Fruit fly (Drosophila melanogaster) whole organism, larva: Measurements from ENCODE around the gene Gr5a.
A peak's percentile ranks its signal among the peaks of the same experiment; 100 is the strongest.

ENCODE experiments used
- noc ChIP-seq: fragments of 200-800 bp; sonication (Bioruptor generic); optimal IDR thresholded peaks from 3 replicates; lab custom pipeline; 2019; ENCODE audit warnings: missing biosample characterization, mild to moderate bottlenecking, missing genetic modification characterization, moderate library complexity

The Gr5a gene

DNA sequence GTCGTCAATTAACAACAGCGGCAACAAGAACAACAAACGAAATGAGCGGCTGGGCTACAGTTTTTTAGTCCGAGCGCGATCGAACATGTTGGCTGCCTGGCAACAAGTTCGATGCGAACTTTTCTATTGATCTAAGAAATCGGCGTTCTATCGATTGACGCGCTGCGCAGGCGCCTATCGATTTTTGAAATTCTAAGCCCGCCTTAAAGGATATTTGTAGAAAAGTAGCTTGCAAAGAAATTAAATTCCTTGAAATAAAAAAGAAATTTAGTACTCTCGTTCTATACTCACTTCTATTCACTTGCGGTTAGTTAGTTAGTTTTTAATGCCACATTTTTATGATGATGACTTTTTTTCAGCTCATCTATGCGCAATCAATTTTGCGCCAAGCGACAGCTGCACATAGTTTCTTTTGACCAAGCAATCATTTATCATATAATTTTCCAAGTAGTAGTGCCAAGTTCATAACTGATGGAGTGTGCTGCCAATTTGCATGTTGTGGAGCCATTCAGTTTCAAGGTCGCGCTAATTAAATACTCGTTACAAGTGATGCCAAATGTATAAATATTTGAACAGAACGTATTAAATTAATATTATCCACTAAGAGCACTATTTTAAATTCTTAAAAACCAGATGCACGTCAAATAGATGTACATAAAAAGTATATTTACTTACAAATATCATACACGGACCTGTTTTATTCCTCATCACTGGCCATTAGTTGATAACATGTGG, at the start of gene Gr5a, which contains the start of gene Tre1:
Gr5a (plus strand) TSS at position 685 of the 735 bp plus-strand sequence.
Tre1 (minus strand) TSS at position 45 of the 735 bp plus-strand sequence.
- TF ChIP-seq noc: no peak

DNA sequence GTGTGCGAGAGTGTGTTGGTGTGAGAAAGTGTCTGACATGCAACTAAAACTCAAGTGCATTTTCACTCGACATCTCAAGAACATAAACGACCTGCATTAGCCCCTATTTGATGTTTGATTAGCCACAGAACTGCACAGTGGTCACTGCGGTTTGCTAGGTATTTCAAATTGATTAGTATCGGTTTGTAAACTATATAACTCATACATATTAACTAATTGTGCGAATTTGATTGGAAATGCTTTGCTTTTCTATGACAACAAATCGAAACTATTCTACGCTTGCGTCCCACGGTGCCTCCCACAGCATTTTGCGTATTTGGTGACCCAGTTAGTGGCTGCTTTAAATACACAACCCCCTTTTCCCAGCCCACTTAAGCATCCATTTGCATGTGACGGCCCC, 45.7 kb upstream of the Gr5a start:
- TF ChIP-seq noc: no peak

DNA sequence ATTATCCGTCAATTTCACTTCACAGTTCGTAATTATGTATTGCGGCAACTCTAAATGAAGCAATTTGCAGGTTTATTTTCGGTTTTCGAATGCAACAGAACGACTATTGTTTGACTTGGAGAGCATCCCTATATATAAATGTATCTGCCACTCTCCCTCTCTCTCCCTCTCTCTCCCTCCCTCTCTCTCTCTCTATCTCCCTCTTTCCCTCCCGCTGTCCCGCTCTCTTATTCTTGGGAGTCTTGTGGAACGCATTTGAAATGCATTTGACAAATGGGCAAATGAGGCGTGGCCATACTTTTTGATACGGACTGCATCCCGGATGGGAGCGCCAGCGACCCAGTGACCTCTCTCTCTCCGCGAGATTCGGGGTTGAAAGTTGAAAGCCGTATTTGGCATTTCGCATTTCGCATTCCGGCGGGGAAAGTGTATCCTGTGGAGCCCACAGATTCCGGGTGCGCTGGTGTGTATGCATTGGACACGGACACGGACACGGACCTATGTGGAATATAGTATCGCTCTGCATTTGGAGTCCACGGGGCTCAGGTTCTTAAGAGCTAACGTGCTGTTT, 43.8 kb upstream of the Gr5a start:
- no peak for TF ChIP-seq noc

DNA sequence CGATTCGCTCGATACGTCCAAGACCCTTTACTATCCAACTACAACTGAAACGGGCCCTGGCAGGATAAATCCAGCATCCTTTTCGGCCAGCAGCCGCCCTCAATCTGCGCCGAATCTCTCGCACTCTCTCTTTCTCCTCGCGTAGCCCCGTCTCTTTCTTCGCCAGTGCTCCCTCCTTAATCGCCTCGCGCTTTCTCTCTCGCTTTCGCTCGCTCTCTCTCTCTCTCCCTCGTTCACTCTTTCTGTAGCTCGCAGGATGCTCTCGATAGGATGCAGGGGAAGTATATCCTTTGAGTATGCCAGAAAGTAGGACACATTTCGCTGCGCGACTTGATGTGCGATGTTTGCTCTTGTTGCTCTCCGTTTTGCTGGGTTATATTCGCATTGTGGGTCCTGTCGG, 42.9 kb upstream of the Gr5a start:
- no peak for TF ChIP-seq noc

DNA sequence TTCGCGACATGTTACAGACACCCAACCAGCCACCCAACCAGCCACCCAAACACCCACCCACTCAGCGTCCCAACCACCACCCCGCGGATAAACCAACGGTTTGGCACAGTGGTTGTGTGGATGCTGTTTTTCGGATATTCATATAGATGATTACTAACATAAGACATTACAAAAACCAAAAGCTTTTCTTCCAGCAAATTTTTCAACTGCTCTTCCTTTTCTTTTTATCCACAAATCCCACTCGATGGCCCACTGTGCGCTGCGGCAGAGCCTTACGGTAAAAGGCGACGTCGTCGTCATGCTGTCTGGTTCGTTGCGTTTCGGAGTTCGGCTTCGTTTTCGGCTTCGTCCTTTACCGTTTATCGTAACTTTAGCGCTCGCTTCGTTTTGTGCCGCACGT, 41.8 kb upstream of the Gr5a start:
- no peak for TF ChIP-seq noc

DNA sequence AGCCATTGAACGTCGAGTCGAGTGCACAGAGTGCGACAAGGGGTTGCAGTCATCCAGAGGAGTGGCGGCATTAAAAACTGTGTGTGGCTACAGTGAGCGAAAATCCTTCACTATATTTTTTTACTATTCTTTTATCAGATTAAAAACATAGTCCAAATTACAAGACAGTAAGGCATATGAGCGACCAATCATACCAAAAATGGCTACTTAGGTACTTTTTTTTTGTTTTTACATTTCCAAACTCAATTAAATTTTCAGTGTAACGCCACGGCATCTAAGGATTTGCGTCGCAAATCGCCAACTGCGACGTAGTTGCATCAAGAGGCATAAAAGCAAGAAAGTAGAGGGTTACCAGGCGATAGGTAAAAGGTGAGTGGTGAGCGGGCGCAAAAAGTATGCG, 41.3 kb upstream of the Gr5a start:
- TF ChIP-seq noc: no peak

DNA sequence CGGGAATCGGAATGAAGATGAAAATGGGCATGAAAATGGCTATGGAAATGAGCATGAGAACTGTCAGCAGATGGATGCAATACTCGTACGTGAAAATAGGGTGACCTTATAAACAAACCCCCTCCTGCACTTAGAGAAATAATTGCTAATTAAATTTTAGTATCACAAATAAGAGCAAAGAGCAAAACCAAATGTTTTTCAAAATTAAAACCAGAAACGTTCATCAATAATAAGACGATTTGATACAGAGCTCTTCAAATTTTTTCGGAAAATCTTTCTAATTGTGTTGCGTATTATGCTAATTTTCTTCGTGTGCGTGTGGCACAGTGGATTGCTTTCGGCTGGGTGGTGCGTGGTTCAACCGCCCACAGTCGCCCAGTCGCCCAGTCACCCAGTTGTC, 34.2 kb upstream of the Gr5a start:
- TF ChIP-seq noc: no peak

DNA sequence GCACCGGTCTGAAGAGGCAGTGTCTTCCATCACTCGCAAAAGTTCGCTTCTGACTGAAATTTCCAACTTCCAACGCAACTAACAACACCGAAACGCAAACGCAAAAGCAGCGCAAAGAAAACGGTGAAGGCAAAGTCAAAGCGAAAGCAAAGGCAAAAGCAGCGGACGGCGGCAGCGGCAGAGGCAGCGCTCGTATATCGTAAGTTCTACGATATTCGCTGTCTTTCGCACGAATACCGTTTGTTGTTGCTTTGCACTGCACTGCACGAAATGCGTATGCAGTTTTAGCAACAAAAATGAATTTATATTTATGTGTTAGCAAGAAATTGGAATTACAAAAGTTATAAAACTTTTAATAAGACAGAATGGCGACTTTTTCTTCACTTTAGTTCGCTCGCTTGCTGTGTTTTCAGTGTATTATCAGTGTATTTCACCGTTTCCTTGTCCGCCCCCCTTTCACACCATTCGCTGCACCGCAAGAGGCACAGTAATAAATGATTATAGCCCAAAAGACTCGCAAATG, 31.9 kb upstream of the Gr5a start, which contains the start of gene OtopLa:
OtopLa (minus strand) TSS at position 51 of the 523 bp plus-strand sequence.
- TF ChIP-seq noc: no peak

DNA sequence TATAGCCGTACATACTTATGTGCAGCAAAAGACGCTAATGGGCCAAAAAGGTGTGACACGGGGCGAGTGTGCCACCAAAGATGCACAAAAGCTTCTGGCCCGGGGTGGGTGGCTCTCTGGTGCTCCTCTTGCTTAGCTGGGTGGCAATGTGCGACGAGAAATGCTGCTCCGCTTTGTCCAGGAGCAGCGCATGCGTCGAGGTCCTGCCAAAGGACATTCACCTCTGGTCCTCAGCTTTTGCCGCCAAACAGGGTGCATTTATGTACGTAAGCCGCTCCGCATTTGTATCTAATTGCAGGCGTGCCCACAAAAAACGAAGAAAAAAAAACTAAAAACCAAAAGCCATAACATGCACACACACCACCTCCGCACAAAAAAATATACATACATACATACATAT, 31.0 kb upstream of the Gr5a start:
- no peak for TF ChIP-seq noc

DNA sequence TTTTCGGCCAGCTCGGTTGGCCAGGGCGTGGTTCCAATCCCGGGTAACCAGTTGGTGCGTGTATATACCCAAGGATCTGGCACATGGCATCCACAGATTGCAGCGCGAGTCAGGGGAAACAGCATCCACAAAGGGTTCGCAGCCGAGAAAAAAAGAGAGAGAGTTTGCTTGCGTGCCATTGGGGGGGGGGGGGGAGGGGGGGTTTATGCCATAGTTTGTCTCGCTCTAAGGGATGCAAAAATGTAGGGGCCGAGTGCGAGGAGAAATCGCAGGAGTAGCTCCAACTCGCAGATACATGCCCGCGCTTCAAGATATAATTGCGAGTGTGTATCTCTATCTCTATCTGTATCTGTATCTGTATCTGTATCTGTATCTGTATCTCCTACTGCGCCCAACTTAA, 30.4 kb upstream of the Gr5a start:
- no peak for TF ChIP-seq noc

DNA sequence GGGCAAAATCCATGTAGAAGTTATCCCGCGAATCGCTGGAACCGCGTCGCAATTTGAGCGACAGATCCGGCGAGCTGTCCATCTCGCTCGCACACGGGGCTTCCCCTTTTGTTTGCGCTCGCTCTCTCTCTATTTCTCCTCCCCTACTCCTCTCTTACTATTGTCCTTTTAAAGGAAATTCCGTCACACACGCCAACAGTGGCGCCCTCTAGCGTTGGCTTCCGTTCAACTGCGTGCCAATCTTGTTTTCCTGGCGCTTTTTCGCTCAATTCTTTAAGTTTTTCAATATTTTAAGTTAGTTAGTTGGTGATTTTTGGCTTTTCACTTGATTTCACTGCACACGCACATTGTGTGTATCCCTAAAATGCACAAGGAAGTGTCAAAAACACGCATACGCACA, 18.4 kb upstream of the Gr5a start:
- TF ChIP-seq noc: no peak

DNA sequence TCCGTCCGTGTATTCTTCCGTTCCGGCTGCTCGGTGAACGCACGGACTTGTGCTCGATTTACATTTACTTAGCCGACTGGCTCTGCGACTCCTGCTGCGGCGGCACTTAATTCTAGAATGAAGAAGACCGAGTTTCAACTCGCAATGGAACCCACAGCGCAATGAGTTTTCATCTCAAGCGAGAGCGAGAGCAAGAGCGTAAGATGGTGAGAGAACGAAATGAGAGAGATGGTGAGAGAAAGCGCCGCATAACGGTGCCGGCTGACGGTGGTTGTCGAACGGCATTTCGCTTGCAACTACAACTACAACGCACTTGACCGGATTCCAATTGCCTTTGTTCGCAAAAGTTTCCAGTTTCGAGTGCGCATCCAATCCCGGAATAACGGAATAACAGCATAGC, 17.7 kb upstream of the Gr5a start, which contains the start of gene OtopLc:
OtopLc (minus strand) TSS at position 101 of the 400 bp plus-strand sequence.
- TF ChIP-seq noc: no peak

DNA sequence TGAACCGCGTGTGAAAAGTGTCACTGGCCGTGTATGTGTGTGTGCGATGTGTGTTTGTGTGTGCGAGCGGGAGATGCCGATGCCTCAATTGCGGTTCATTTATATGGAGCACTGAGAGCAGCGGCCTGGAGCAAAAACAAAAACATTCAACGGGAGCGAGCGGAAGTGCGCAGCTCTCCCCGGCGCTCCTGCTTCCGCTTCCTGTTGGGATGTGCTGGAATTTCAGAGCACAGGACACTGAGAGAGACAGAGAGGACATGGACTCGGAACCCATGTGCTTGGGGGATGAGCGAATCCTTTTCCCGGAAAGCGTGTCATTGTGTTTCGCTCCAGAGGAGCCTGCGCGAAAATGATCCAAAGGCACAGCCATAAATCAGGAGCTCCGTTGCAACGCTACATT, 16.2 kb upstream of the Gr5a start:
- TF ChIP-seq noc: no peak

DNA sequence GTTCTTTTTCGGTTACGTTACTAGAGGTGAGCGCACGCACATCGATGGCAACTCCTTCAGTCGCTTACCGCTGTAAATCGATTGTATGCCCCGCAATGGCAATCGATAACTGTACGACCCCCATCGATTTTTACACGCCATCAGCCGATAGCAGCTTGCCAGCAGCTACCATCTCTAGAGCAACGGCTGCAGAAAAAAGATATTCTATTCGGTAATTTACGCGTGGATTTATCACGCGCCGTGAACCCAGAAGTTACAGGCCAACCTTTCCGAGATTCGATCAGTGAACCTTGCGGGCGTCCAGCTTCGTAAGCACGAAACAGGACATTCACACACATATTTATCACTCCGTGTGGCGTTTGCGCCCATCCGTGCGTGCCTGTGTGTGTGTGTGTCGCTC, 14.5 kb upstream of the Gr5a start, which contains the start of the genes Sirt4 and CG4119:
Sirt4 (minus strand) TSS at position 39 of the 400 bp plus-strand sequence.
CG4119 (plus strand) TSS at position 151 of the 400 bp plus-strand sequence.
- peak; percentile 26 for TF ChIP-seq noc

DNA sequence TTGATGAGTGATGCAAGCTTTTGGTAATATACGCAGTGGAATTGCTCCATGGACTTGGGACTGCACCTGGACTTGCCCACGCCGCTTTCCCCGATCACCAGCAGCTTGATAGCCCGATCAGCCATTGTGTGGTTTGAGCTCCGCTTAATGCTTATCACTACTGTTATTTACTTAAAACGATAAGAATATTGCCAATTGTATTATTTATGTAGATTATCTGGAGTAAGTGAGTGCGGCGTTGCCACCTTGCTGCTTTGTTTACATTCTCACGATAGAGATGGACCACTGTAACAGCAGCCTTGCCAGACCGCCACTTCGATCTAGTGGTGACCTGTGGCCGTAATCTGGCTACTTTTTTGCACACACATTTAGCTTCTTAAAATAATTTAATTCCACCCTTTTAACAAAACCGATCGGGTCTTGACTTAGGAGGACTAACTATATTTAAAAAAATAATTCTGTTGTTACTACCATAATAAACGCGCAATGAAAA, 8.8 kb upstream of the Gr5a start, which contains the start of gene Rab18:
Rab18 (minus strand) TSS at position 276 of the 493 bp plus-strand sequence.
- TF ChIP-seq noc: no peak

DNA sequence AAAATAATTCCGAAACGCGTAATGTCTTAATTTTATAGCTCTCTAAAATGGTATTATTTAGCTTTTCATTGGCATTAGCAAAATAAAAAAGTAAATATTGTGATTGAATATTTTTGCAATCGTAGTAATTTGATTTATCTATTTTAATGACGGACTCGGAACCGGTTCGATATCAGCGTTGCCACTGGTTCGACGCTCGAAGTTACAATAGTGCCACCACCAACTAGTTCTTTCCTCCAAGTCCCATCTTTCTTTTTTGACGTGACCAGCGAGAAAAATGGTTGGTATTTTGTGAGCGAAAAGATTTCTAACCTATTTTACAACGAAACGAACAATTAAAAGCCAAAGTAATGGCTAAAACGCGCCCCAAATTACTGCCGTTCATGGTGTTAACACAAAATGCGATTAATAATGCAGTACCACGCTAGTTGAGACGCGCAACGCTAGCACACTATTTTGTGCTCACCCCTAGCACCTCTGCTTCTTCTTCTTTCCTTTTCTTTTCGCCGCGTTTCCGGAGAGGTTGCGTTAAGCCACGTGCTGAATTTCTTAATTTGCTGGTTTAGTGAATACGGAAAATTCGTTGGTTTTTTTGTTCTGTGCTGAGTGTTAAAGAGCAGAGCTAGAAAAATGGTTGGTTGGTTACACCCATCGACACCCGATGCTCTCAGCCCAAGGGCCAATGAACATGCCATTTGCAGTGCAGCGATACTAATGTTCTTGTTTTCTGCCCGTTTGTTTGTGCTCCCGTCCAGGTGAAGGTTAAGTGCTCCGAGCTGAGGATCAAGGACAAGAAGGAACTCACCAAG, 8.0 kb upstream of the Gr5a start, which contains the start of gene RpL35:
RpL35 (plus strand) TSS at position 159 of the 809 bp plus-strand sequence.
- TF ChIP-seq noc: peak; percentile 51

DNA sequence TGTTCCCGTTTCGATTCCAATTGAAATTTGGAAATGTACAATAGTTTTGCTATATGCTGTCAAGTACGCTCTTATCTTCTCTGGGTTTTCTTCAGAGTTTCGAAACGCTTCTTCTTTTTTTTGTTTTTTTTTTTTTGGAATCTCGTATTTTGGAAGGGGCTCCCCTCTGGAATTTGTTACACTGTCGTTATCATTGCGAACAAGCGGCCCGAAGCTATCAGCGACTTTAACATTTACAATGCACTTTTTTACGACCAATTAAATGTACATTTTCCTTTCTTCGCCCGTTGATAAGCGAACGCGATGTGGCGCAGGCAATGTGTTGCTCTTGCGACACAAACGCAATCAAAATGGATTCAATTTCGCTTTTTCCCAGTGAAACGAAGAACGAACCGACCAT, 3.6 kb upstream of the Gr5a start:
- no peak for TF ChIP-seq noc
